Worm (Caenorhabditis elegans) whole organism, L3 larva: ENCODE measurements around the gene W09C2.8.

ENCODE experiments used
- R02D3.7 ChIP-seq: fragments of 150-350 bp; optimal IDR thresholded peaks from 2 replicates; lab custom pipeline; 2014; ENCODE audit warnings: missing biosample characterization, missing genetic modification characterization
- aly-2 ChIP-seq: fragments of 150-350 bp; optimal IDR thresholded peaks from 2 replicates; lab custom pipeline; 2014; ENCODE audit warnings: missing biosample characterization, missing genetic modification characterization
- ama-1 ChIP-seq: fragments of 150-350 bp; optimal IDR thresholded peaks from 2 replicates; lab custom pipeline; 2018
- ceh-16 ChIP-seq: sonication (generic microtip); optimal IDR thresholded peaks from 2 replicates; lab custom pipeline; 2017; ENCODE audit warnings: missing biosample characterization, missing genetic modification characterization
- ceh-82 ChIP-seq: fragments of 150-350 bp; optimal IDR thresholded peaks from 2 replicates; lab custom pipeline; 2014; ENCODE audit warnings: missing biosample characterization, missing genetic modification characterization
- egl-27 ChIP-seq: sonication (generic microtip); optimal IDR thresholded peaks from 4 replicates; lab custom pipeline; 2017; ENCODE audit warnings: missing biosample characterization, missing genetic modification reagents, missing genetic modification characterization
- elt-1 ChIP-seq: fragments of 150-350 bp; optimal IDR thresholded peaks from 2 replicates; lab custom pipeline; 2014; ENCODE audit warnings: missing biosample characterization, missing genetic modification characterization
- eor-1 ChIP-seq, 2 experiments: fragments of 150-350 bp; optimal IDR thresholded peaks; 2 replicates each; lab custom pipeline; 2014 to 2018; ENCODE audit warnings: missing biosample characterization in 2 of 2, missing genetic modification characterization in 2 of 2
- fkh-10 ChIP-seq: sonication (generic microtip); optimal IDR thresholded peaks from 2 replicates; lab custom pipeline; 2017; ENCODE audit warnings: missing biosample characterization, missing genetic modification reagents, missing genetic modification characterization
- fkh-2 ChIP-seq: fragments of 150-350 bp; optimal IDR thresholded peaks from 2 replicates; lab custom pipeline; 2014; ENCODE audit warnings: missing biosample characterization, missing genetic modification reagents, missing genetic modification characterization
- hmg-11 ChIP-seq: sonication (generic microtip); optimal IDR thresholded peaks from 2 replicates; lab custom pipeline; 2016; ENCODE audit warnings: missing genetic modification characterization, missing compliant biosample characterization
- jun-1 ChIP-seq: fragments of 150-350 bp; optimal IDR thresholded peaks from 2 replicates; lab custom pipeline; 2014; ENCODE audit warnings: missing biosample characterization, missing genetic modification reagents, missing genetic modification characterization
- lin-15B ChIP-seq: fragments of 150-350 bp; optimal IDR thresholded peaks from 2 replicates; lab custom pipeline; 2014; ENCODE audit warnings: missing biosample characterization, missing genetic modification characterization
- lin-39 ChIP-seq: fragments of 150-350 bp; optimal IDR thresholded peaks from 2 replicates; lab custom pipeline; 2018; ENCODE audit warnings: missing biosample characterization, missing genetic modification reagents, missing genetic modification characterization
- lsy-12 ChIP-seq: sonication (generic microtip); optimal IDR thresholded peaks from 2 replicates; lab custom pipeline; 2016; ENCODE audit warnings: mild to moderate bottlenecking, missing genetic modification characterization, missing compliant biosample characterization
- mdl-1 ChIP-seq: fragments of 150-350 bp; optimal IDR thresholded peaks from 2 replicates; lab custom pipeline; 2014; ENCODE audit warnings: missing biosample characterization, missing genetic modification characterization
- mml-1 ChIP-seq: fragments of 150-350 bp; sonication (generic microtip); optimal IDR thresholded peaks from 3 replicates; lab custom pipeline; 2014; ENCODE audit warnings: missing biosample characterization, missing genetic modification characterization
- nhr-12 ChIP-seq: fragments of 150-350 bp; optimal IDR thresholded peaks from 2 replicates; lab custom pipeline; 2014; ENCODE audit warnings: missing biosample characterization, missing genetic modification characterization
- nhr-23 ChIP-seq: fragments of 150-350 bp; optimal IDR thresholded peaks from 2 replicates; lab custom pipeline; 2014; ENCODE audit warnings: missing biosample characterization, missing genetic modification reagents, missing genetic modification characterization
- nhr-25 ChIP-seq: sonication (generic microtip); optimal IDR thresholded peaks from 2 replicates; lab custom pipeline; 2017; ENCODE audit warnings: missing biosample characterization, missing genetic modification characterization
- nhr-28 ChIP-seq: fragments of 150-350 bp; optimal IDR thresholded peaks from 2 replicates; lab custom pipeline; 2014; ENCODE audit warnings: missing biosample characterization, missing genetic modification characterization
- nhr-43 ChIP-seq: sonication (generic microtip); optimal IDR thresholded peaks from 2 replicates; lab custom pipeline; 2016; ENCODE audit warnings: mild to moderate bottlenecking, missing genetic modification characterization, missing compliant biosample characterization; ENCODE audit not compliant: poor library complexity, severe bottlenecking
- nhr-67 ChIP-seq: fragments of 150-350 bp; optimal IDR thresholded peaks from 2 replicates; lab custom pipeline; 2014; ENCODE audit warnings: missing biosample characterization, missing genetic modification characterization
- nhr-77 ChIP-seq: fragments of 150-350 bp; optimal IDR thresholded peaks from 2 replicates; lab custom pipeline; 2014; ENCODE audit warnings: missing biosample characterization, missing genetic modification characterization
- pha-4 ChIP-seq: fragments of 150-350 bp; optimal IDR thresholded peaks from 2 replicates; lab custom pipeline; 2014; ENCODE audit warnings: missing biosample characterization, missing genetic modification reagents, missing genetic modification characterization
- sea-2 ChIP-seq: fragments of 150-350 bp; sonication (generic microtip); optimal IDR thresholded peaks from 4 replicates; lab custom pipeline; 2014; ENCODE audit warnings: missing biosample characterization, missing genetic modification reagents, missing genetic modification characterization
- skn-1 ChIP-seq: fragments of 150-350 bp; optimal IDR thresholded peaks from 2 replicates; lab custom pipeline; 2014; ENCODE audit warnings: missing biosample characterization, missing genetic modification characterization
- unc-39 ChIP-seq: sonication (generic microtip); optimal IDR thresholded peaks from 4 replicates; lab custom pipeline; 2017; ENCODE audit warnings: missing biosample characterization, missing genetic modification characterization
- zag-1 ChIP-seq: fragments of 150-350 bp; optimal IDR thresholded peaks from 2 replicates; lab custom pipeline; 2014; ENCODE audit warnings: missing biosample characterization, missing genetic modification characterization
- ztf-11 ChIP-seq: fragments of 150-350 bp; optimal IDR thresholded peaks from 2 replicates; lab custom pipeline; 2014; ENCODE audit warnings: missing biosample characterization, missing genetic modification characterization

Gene W09C2.8

DNA sequence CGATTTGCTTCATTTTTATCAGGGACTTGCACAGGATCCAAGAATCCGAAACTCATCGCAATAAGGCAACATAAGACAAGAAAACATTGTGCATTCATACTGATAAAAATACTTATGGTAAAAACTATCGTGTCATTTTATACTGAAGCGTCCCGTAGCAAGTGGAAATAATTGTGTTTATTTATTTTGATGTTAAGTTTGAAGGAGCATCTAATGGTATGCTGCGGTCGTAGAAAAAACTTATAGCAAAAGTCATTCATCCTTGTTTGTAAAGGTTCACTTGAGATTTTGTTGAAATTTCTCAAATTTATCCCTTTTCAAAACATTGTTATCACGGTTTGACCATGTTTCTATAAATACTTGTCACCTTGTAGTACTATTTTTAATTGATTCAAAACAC, 802 bp upstream of the W09C2.8 start, which contains the start of gene W09C2.10:
TSS of gene W09C2.10 (minus strand) at position 101 of the 400 bp plus-strand sequence.
- TF ChIP-seq aly-2 (tag; lab: Kevin White, UChicago), result no peak
- TF ChIP-seq egl-27 (tag; lab: Kevin White, UChicago), result no peak
- TF ChIP-seq mml-1 (tag; lab: Kevin White, UChicago), result no peak

DNA sequence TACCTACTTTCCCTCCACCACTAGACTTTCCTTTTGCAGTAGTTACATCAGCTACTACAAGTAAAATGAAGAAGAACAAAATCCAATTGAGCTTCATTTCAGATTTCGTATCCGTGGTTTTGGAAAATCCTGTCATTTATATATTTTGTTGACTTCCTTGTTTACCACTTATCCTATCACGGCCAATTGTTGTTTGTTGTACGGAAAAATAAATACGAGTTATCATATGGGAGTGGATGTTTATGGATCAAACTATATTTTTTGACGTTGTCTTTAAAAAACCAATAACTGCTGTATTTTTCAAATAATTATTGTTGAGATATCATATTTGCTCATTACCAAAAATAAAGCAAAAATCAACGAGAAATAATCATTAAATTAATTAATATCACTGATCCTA, 906 bp downstream of the W09C2.8 start, which contains the start of gene W09C2.9:
TSS of gene W09C2.9 (minus strand) at position 101 of the 400 bp plus-strand sequence.
- TF ChIP-seq ceh-16 (tag; lab: Kevin White, UChicago) (no peak), nhr-77 (tag; lab: Kevin White, UChicago) (no peak), egl-27 (tag; lab: Kevin White, UChicago) (no peak), nhr-23 (tag; lab: Kevin White, UChicago) (no peak), nhr-25 (tag; lab: Kevin White, UChicago) (no peak), skn-1 (tag; lab: Kevin White, UChicago) (no peak)

ce11 chrIV:9622272-9622671, 1.9 kb downstream of the W09C2.8 start, which contains the start of gene W09C2.7:
TSS of gene W09C2.7 (minus strand) at chrIV:9622372.
- TF ChIP-seq nhr-43 (no peak), unc-39 (tag; lab: Kevin White, UChicago) (no peak), lsy-12 (tag; lab: Kevin White, UChicago) (no peak), aly-2 (tag; lab: Kevin White, UChicago) (no peak), egl-27 (tag; lab: Kevin White, UChicago) (no peak), mml-1 (tag; lab: Kevin White, UChicago) (no peak), nhr-23 (tag; lab: Kevin White, UChicago) (no peak), sea-2 (GFP tag; lab: Kevin White, UChicago) (no peak), nhr-12 (tag; lab: Kevin White, UChicago) (no peak), ceh-82 (tag; lab: Kevin White, UChicago) (no peak), fkh-2 (tag; lab: Kevin White, UChicago) (no peak), pha-4 (tag; lab: Kevin White, UChicago) (no peak)

- TF ChIP-seq elt-1, result peak; percentile 92
- no peak for TF ChIP-seq ama-1
These were observed 5.3 kb downstream of the W09C2.8 start for ce11 chrIV:9618836-9619235.

ce11 chrIV:9618015-9618414, 6.2 kb downstream of the W09C2.8 start:
- TF ChIP-seq R02D3.7 (tag; lab: Kevin White, UChicago), result no peak
- TF ChIP-seq ceh-16 (tag; lab: Kevin White, UChicago), result no peak
- no peak for TF ChIP-seq ztf-11 (tag; lab: Kevin White, UChicago)
- TF ChIP-seq lin-15B, result no peak
- no peak for TF ChIP-seq nhr-28 (tag; lab: Kevin White, UChicago)
- TF ChIP-seq nhr-25 (tag; lab: Kevin White, UChicago), result peak; percentile 61
- TF ChIP-seq elt-1, result peak; percentile 99
- TF ChIP-seq lin-39 (tag; lab: Kevin White, UChicago), result no peak
- TF ChIP-seq hmg-11 (tag; lab: Kevin White, UChicago), result no peak
- TF ChIP-seq zag-1 (tag; lab: Kevin White, UChicago), result no peak
- TF ChIP-seq nhr-23 (tag; lab: Kevin White, UChicago), result peak; percentile 9
- TF ChIP-seq eor-1 (tag; optimal IDR thresholded peaks at IDR 0.05; lab: Kevin White, UChicago), result no peak
- TF ChIP-seq, all 47 proteins: peak for 3

DNA sequence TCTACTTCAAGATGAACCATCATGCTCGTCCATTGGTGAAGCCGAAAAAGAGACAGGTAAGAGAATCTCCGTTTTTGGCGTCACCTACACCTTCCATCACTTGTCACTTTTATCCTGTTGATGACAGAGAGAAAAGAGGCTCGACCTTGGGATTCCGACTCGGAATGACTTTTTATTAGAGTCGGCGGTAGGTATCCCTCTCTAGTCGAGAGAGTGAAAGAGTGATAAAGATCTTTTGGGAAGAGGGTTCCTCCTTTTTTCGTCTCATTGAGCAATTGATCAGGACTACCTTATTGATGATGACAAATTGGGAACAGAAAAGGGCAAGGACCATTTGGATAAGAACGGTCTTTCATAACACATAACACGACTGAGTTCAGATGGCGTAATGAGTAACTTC, 6.8 kb downstream of the W09C2.8 start:
- TF ChIP-seq elt-1 (peak; percentile 96), ceh-82 (tag; lab: Kevin White, UChicago) (no peak), jun-1 (tag; lab: Kevin White, UChicago) (no peak), fkh-10 (GFP tag; lab: Kevin White, UChicago) (no peak), mdl-1 (tag; lab: Kevin White, UChicago) (no peak), nhr-12 (tag; lab: Kevin White, UChicago) (no peak), ztf-11 (tag; lab: Kevin White, UChicago) (no peak)

- TF ChIP-seq nhr-25 (tag; lab: Kevin White, UChicago), result peak; percentile 67
- peak; percentile 100 for TF ChIP-seq elt-1
- TF ChIP-seq nhr-67 (tag; lab: Kevin White, UChicago), result no peak
- TF ChIP-seq nhr-23 (tag; lab: Kevin White, UChicago), result peak; percentile 86
- peak; percentile 23 for TF ChIP-seq lsy-12 (tag; lab: Kevin White, UChicago)
- TF ChIP-seq egl-27 (tag; lab: Kevin White, UChicago), result no peak
- peak; percentile 47 for TF ChIP-seq ceh-16 (tag; lab: Kevin White, UChicago)
These were observed 8.7 kb downstream of the W09C2.8 start for ce11 chrIV:9615511-9615910.
